Fruit fly (Drosophila melanogaster) whole organism, embryonic: ENCODE results near the gene CG17134.

Experiments used
- C15 ChIP-seq: fragments of 200-800 bp; sonication (Bioruptor generic); IDR thresholded peaks from 3 replicates; pipeline ENCODE4 v1.3.6; 2022; ENCODE audit warnings: missing biosample characterization, missing genetic modification characterization
- CG10274 ChIP-seq: fragments of 200-800 bp; sonication (Bioruptor generic); optimal IDR thresholded peaks from 3 replicates; lab custom pipeline; 2017; ENCODE audit warnings: missing biosample characterization, mild to moderate bottlenecking, missing genetic modification characterization
- CG10979 ChIP-seq: fragments of 200-800 bp; sonication (Bioruptor generic); optimal IDR thresholded peaks from 2 replicates; lab custom pipeline; 2018; ENCODE audit warnings: missing biosample characterization, mild to moderate bottlenecking, missing genetic modification characterization, moderate library complexity
- CG12071 ChIP-seq: fragments of 200-800 bp; sonication (Bioruptor generic); optimal IDR thresholded peaks from 3 replicates; lab custom pipeline; 2018; ENCODE audit warnings: missing biosample characterization, mild to moderate bottlenecking, missing genetic modification characterization
- CG13123 ChIP-seq: fragments of 200-800 bp; sonication (Bioruptor generic); optimal IDR thresholded peaks from 2 replicates; lab custom pipeline; 2016; ENCODE audit warnings: missing biosample characterization, missing genetic modification characterization
- CG1603 ChIP-seq: fragments of 200-800 bp; sonication (Bioruptor generic); optimal IDR thresholded peaks from 2 replicates; lab custom pipeline; 2019; ENCODE audit warnings: missing biosample characterization, mild to moderate bottlenecking, missing genetic modification characterization, moderate library complexity
- CG1792 ChIP-seq: fragments of 200-800 bp; sonication (Bioruptor generic); optimal IDR thresholded peaks from 2 replicates; lab custom pipeline; 2016; ENCODE audit warnings: missing biosample characterization, missing genetic modification characterization
- CG1832 ChIP-seq: fragments of 200-800 bp; sonication (Bioruptor generic); optimal IDR thresholded peaks from 2 replicates; lab custom pipeline; 2017; ENCODE audit warnings: missing biosample characterization, mild to moderate bottlenecking, missing genetic modification characterization, inconsistent platforms
- CG2129 ChIP-seq: fragments of 200-800 bp; sonication (Bioruptor generic); IDR thresholded peaks from 2 replicates; pipeline ENCODE4 v1.3.6; 2022; ENCODE audit warnings: missing biosample characterization, missing genetic modification characterization; ENCODE audit not compliant: partially characterized antibody
- CG30403 ChIP-seq: fragments of 200-800 bp; sonication (Bioruptor generic); optimal IDR thresholded peaks from 3 replicates; lab custom pipeline; 2016; ENCODE audit warnings: missing biosample characterization, missing genetic modification characterization
- CG31365 ChIP-seq: fragments of 200-800 bp; sonication (Bioruptor generic); optimal IDR thresholded peaks from 2 replicates; lab custom pipeline; 2018; ENCODE audit warnings: missing biosample characterization, mild to moderate bottlenecking, missing genetic modification characterization
- CG3407 ChIP-seq: fragments of 200-800 bp; sonication (Bioruptor generic); optimal IDR thresholded peaks from 2 replicates; lab custom pipeline; 2018; ENCODE audit warnings: missing biosample characterization, mild to moderate bottlenecking, missing genetic modification characterization
- CG8765 ChIP-seq: fragments of 200-800 bp; sonication (Bioruptor generic); IDR thresholded peaks from 2 replicates; pipeline ENCODE4 v1.3.6; 2022; ENCODE audit warnings: missing biosample characterization, missing genetic modification characterization
- Chrac-16 ChIP-seq: fragments of 200-800 bp; sonication (Bioruptor generic); optimal IDR thresholded peaks from 3 replicates; lab custom pipeline; 2016; ENCODE audit warnings: missing biosample characterization, missing genetic modification characterization
- CrebB ChIP-seq: fragments of 200-800 bp; sonication (Bioruptor generic); optimal IDR thresholded peaks from 3 replicates; lab custom pipeline; 2018; ENCODE audit warnings: missing biosample characterization, mild to moderate bottlenecking, missing genetic modification characterization
- E2f2 ChIP-seq: fragments of 200-800 bp; sonication (Bioruptor generic); IDR thresholded peaks from 2 replicates; pipeline ENCODE4 v1.3.6; 2022; ENCODE audit warnings: missing biosample characterization, missing genetic modification characterization
- Fer1 ChIP-seq: fragments of 200-800 bp; sonication (Bioruptor generic); optimal IDR thresholded peaks from 2 replicates; lab custom pipeline; 2017; ENCODE audit warnings: missing biosample characterization, mild to moderate bottlenecking, missing genetic modification characterization
- Gug ChIP-seq: fragments of 200-800 bp; sonication (Bioruptor generic); IDR thresholded peaks from 4 replicates; pipeline ENCODE4 v1.3.6; 2022; ENCODE audit warnings: missing biosample characterization, missing genetic modification characterization
- Hr39 ChIP-seq: fragments of >200 bp; optimal IDR thresholded peaks from 2 replicates; lab custom pipeline; 2017
- Meics ChIP-seq: fragments of 200-800 bp; sonication (Bioruptor generic); optimal IDR thresholded peaks from 2 replicates; lab custom pipeline; 2017; ENCODE audit warnings: missing biosample characterization, mild to moderate bottlenecking, missing genetic modification characterization
- Mes4 ChIP-seq: fragments of 200-800 bp; sonication (Bioruptor generic); optimal IDR thresholded peaks from 2 replicates; lab custom pipeline; 2016; ENCODE audit warnings: missing biosample characterization, missing genetic modification characterization
- Nf-YC ChIP-seq: fragments of 200-800 bp; optimal IDR thresholded peaks from 3 replicates; lab custom pipeline; 2019; ENCODE audit warnings: missing biosample characterization, mild to moderate bottlenecking, missing genetic modification characterization, moderate library complexity
- Ptx1 ChIP-seq: fragments of 200-800 bp; sonication (Bioruptor generic); IDR thresholded peaks from 2 replicates; pipeline ENCODE4 v1.3.6; 2022; ENCODE audit warnings: missing biosample characterization, missing genetic modification characterization
- Ravus ChIP-seq: fragments of 200-800 bp; sonication (Bioruptor generic); IDR thresholded peaks from 2 replicates; pipeline ENCODE4 v1.3.6; 2022; ENCODE audit warnings: missing biosample characterization, missing genetic modification characterization
- Sox102F ChIP-seq: fragments of 200-800 bp; sonication (Bioruptor generic); optimal IDR thresholded peaks from 2 replicates; lab custom pipeline; 2018; ENCODE audit warnings: missing biosample characterization, mild to moderate bottlenecking, missing genetic modification characterization, moderate library complexity
- ash1 ChIP-seq: fragments of 200-800 bp; sonication (Bioruptor generic); optimal IDR thresholded peaks from 2 replicates; lab custom pipeline; 2018; ENCODE audit warnings: missing biosample characterization, mild to moderate bottlenecking, missing genetic modification characterization
- bowl ChIP-seq: fragments of 200-800 bp; sonication (Bioruptor generic); IDR thresholded peaks from 2 replicates; pipeline ENCODE4 v1.3.6; 2022; ENCODE audit warnings: missing biosample characterization, missing genetic modification characterization
- btn ChIP-seq: fragments of 200-800 bp; sonication (Bioruptor generic); optimal IDR thresholded peaks from 2 replicates; lab custom pipeline; 2016; ENCODE audit warnings: missing biosample characterization, missing genetic modification characterization
- ftz-f1 ChIP-seq: fragments of 200-800 bp; sonication (Bioruptor generic); optimal IDR thresholded peaks from 2 replicates; lab custom pipeline; 2016; ENCODE audit warnings: missing biosample characterization, missing genetic modification characterization
- grn ChIP-seq: fragments of 200-800 bp; sonication (Bioruptor generic); optimal IDR thresholded peaks from 3 replicates; lab custom pipeline; 2017; ENCODE audit warnings: missing biosample characterization, missing genetic modification characterization
- gt ChIP-seq: fragments of 200-800 bp; sonication (Bioruptor generic); IDR thresholded peaks from 2 replicates; pipeline ENCODE4 v1.3.6; 2022; ENCODE audit warnings: missing biosample characterization, missing genetic modification characterization
- hkb ChIP-seq, 2 experiments: fragments of 200-800 bp in 1 of 2; fragments of >200 bp in 1 of 2; sonication (Bioruptor generic) in 1 of 2; IDR thresholded peaks in 1 of 2; optimal IDR thresholded peaks in 1 of 2; 2 replicates each; pipeline versions ENCODE4 v1.3.6 to Lab custom; 2017 to 2022; ENCODE audit warnings: missing biosample characterization in 1 of 2, missing genetic modification characterization in 1 of 2
- insv ChIP-seq, 2 experiments: fragments of 200-800 bp; sonication (Bioruptor generic); optimal IDR thresholded peaks; 3 replicates each; lab custom pipeline; 2016 to 2018; ENCODE audit warnings: missing biosample characterization in 2 of 2, missing genetic modification characterization in 2 of 2
- maf-S ChIP-seq: fragments of 200-800 bp; sonication (Bioruptor generic); optimal IDR thresholded peaks from 2 replicates; lab custom pipeline; 2016; ENCODE audit warnings: missing biosample characterization, missing genetic modification characterization
- mam ChIP-seq: fragments of 200-800 bp; sonication (Bioruptor generic); optimal IDR thresholded peaks from 3 replicates; lab custom pipeline; 2016; ENCODE audit warnings: missing biosample characterization, missing genetic modification characterization
- nerfin-2 ChIP-seq: fragments of 200-800 bp; sonication (Bioruptor generic); IDR thresholded peaks from 2 replicates; pipeline ENCODE4 v1.3.6; 2022; ENCODE audit warnings: missing biosample characterization, missing genetic modification characterization; ENCODE audit not compliant: partially characterized antibody
- p53 ChIP-seq: fragments of 200-800 bp; sonication (Bioruptor generic); optimal IDR thresholded peaks from 2 replicates; lab custom pipeline; 2016; ENCODE audit warnings: missing biosample characterization, missing genetic modification characterization
- pan ChIP-seq, 4 experiments: fragments of >200 bp in 3 of 4; fragments of 200-800 bp in 1 of 4; sonication (Bioruptor generic) in 1 of 4; optimal IDR thresholded peaks in 3 of 4; IDR thresholded peaks in 1 of 4; 2 replicates each; pipeline versions ENCODE4 v1.3.6 to Lab custom; 2017 to 2022; ENCODE audit warnings: missing biosample characterization in 2 of 4, missing genetic modification characterization in 2 of 4, mixed read lengths in 1 of 4
- pho ChIP-seq: fragments of 200-800 bp; sonication (Bioruptor generic); optimal IDR thresholded peaks from 2 replicates; lab custom pipeline; 2016; ENCODE audit warnings: missing biosample characterization, missing genetic modification characterization
- prd ChIP-seq, 3 experiments: fragments of >200 bp in 2 of 3; fragments of 200-800 bp in 1 of 3; sonication (Bioruptor generic) in 1 of 3; optimal IDR thresholded peaks in 2 of 3; IDR thresholded peaks in 1 of 3; 2 replicates in 2 of 3; 3 replicates in 1 of 3; pipeline versions ENCODE4 v1.3.6 to Lab custom; 2017 to 2022; ENCODE audit warnings: missing biosample characterization in 1 of 3, missing genetic modification characterization in 1 of 3
- run ChIP-seq: fragments of 200-800 bp; sonication (Bioruptor generic); optimal IDR thresholded peaks from 3 replicates; lab custom pipeline; 2018; ENCODE audit warnings: missing biosample characterization, mild to moderate bottlenecking, missing genetic modification characterization
- scrt ChIP-seq: fragments of 200-800 bp; sonication (Bioruptor generic); optimal IDR thresholded peaks from 2 replicates; lab custom pipeline; 2018; ENCODE audit warnings: missing biosample characterization, mild to moderate bottlenecking, missing genetic modification characterization, moderate library complexity
- sima ChIP-seq: fragments of 200-800 bp; sonication (Bioruptor generic); optimal IDR thresholded peaks from 2 replicates; lab custom pipeline; 2016; ENCODE audit warnings: missing biosample characterization, missing genetic modification characterization
- sna ChIP-seq: fragments of 200-800 bp; sonication (Bioruptor generic); IDR thresholded peaks from 2 replicates; pipeline ENCODE4 v1.3.6; 2022; ENCODE audit warnings: missing biosample characterization, missing genetic modification characterization; ENCODE audit not compliant: partially characterized antibody
- stc ChIP-seq: fragments of 200-800 bp; sonication (Bioruptor generic); IDR thresholded peaks from 2 replicates; pipeline ENCODE4 v1.3.6; 2022; ENCODE audit warnings: missing biosample characterization, missing genetic modification characterization
- stwl ChIP-seq: fragments of 200-800 bp; sonication (Bioruptor generic); optimal IDR thresholded peaks from 3 replicates; lab custom pipeline; 2018; ENCODE audit warnings: missing biosample characterization, mild to moderate bottlenecking, missing genetic modification characterization, moderate library complexity
- trem ChIP-seq: fragments of 200-800 bp; optimal IDR thresholded peaks from 3 replicates; lab custom pipeline; 2019; ENCODE audit warnings: missing biosample characterization, mild to moderate bottlenecking, missing genetic modification characterization, moderate library complexity
- ttk ChIP-seq: fragments of 200-800 bp; sonication (Bioruptor generic); IDR thresholded peaks from 2 replicates; pipeline ENCODE4 v2.1.2; 2022; ENCODE audit warnings: missing biosample characterization, missing genetic modification characterization
- wek ChIP-seq: fragments of 200-800 bp; sonication (Bioruptor generic); optimal IDR thresholded peaks from 3 replicates; lab custom pipeline; 2018; ENCODE audit warnings: missing biosample characterization, mild to moderate bottlenecking, missing genetic modification characterization, moderate library complexity

Gene CG17134

dm6 chr2L:10856328-10856942, 35.9 kb downstream of the CG17134 start, which contains the start of gene Dnz1 (continued):
- TF ChIP-seq gt (GFP tag; lab: Robert Waterston, UW) (no peak), CrebB (tag; lab: Kevin White, UChicago) (no peak), CG1792 (GFP tag; lab: Kevin White, UChicago) (no peak), CG3407 (GFP tag; lab: Kevin White, UChicago) (no peak), bowl (no peak), CG30403 (GFP tag; lab: Kevin White, UChicago) (peak; percentile 69), ttk (peak; percentile 54), Hr39 (lab: Kevin White, UChicago) (no peak), wek (GFP tag; lab: Kevin White, UChicago) (no peak), hkb (optimal IDR thresholded peaks at IDR 0.05; lab: Kevin White, UChicago) (no peak), hkb (GFP tag; IDR thresholded peaks at IDR 0.05; lab: Robert Waterston, UW) (0 out of 2 replicates have a peak, but pooled peaks have one; percentile 35), ash1 (GFP tag; lab: Kevin White, UChicago) (no peak), Meics (GFP tag; lab: Kevin White, UChicago) (peak; percentile 53), sna (GFP tag; lab: Robert Waterston, UW) (no peak), Sox102F (GFP tag; lab: Kevin White, UChicago) (peak; percentile 48), Nf-YC (tag; lab: Kevin White, UChicago) (peak; percentile 48), CG1603 (tag; lab: Kevin White, UChicago) (peak; percentile 42), Gug (GFP tag; lab: Robert Waterston, UW) (peak; percentile 50; the same call in 2 of the 4 replicates), CG10979 (peak; percentile 53), run (tag; lab: Kevin White, UChicago) (no peak), prd (optimal IDR thresholded peaks at IDR 0.05; lab: Kevin White, UChicago) (no peak), prd (GFP tag; IDR thresholded peaks at IDR 0.05; lab: Robert Waterston, UW) (peak; percentile 58; the same call in 2 of the 3 replicates), mam (GFP tag; lab: Kevin White, UChicago) (peak; percentile 16), CG13123 (GFP tag; lab: Kevin White, UChicago) (no peak), btn (GFP tag; lab: Kevin White, UChicago) (no peak), sima (GFP tag; lab: Kevin White, UChicago) (no peak), Fer1 (GFP tag; lab: Kevin White, UChicago) (peak; percentile 43), CG1832 (GFP tag; lab: Kevin White, UChicago) (no peak), CG2129 (GFP tag; lab: Robert Waterston, UW) (no peak), C15 (no peak), CG8765 (GFP tag; lab: Robert Waterston, UW) (no peak), maf-S (GFP tag; lab: Kevin White, UChicago) (no peak), trem (tag; lab: Kevin White, UChicago) (peak; percentile 23), grn (GFP tag; lab: Kevin White, UChicago) (no peak), insv (GFP tag; optimal IDR thresholded peaks at IDR 0.05; lab: Kevin White, UChicago) (no peak), scrt (GFP tag; lab: Kevin White, UChicago) (peak; percentile 27), Chrac-16 (GFP tag; lab: Kevin White, UChicago) (peak; percentile 52), CG10274 (GFP tag; lab: Kevin White, UChicago) (no peak), Ptx1 (GFP tag; lab: Robert Waterston, UW) (peak; percentile 76), CG12071 (GFP tag; lab: Kevin White, UChicago) (no peak), nerfin-2 (GFP tag; lab: Robert Waterston, UW) (no peak), stwl (tag; lab: Kevin White, UChicago) (no peak), p53 (GFP tag; lab: Kevin White, UChicago) (no peak), ftz-f1 (GFP tag; lab: Kevin White, UChicago) (no peak), E2f2 (peak; percentile 51), stc (GFP tag; lab: Robert Waterston, UW) (peak; percentile 53), pan (optimal IDR thresholded peaks at IDR 0.05; lab: Kevin White, UChicago) (no peak), pan (GFP tag; optimal IDR thresholded peaks at IDR 0.05 in 1 of 2, IDR thresholded peaks at IDR 0.05 in 1 of 2) (peak in 1 of 2 experiments; percentile 47), pho (GFP tag; lab: Kevin White, UChicago) (peak; percentile 26), Ravus (GFP tag; lab: Robert Waterston, UW) (no peak), Mes4 (no peak), CG31365 (no peak)
